Fruit fly (Drosophila melanogaster) whole organism, prepupa: ENCODE results near the gene Lcp65Ac.

Experiments used
- Blimp-1 ChIP-seq: fragments of 200-800 bp; sonication (Bioruptor generic); optimal IDR thresholded peaks from 3 replicates; lab custom pipeline; 2017; ENCODE audit warnings: missing biosample characterization, missing genetic modification characterization, mild to moderate bottlenecking, moderate library complexity, missing genetic modification reagents
- CG10631 ChIP-seq: fragments of 200-800 bp; sonication (Bioruptor generic); optimal IDR thresholded peaks from 2 replicates; lab custom pipeline; 2016; ENCODE audit warnings: missing biosample characterization, missing genetic modification characterization
- CG10669 ChIP-seq: fragments of 200-800 bp; sonication (Bioruptor generic); optimal IDR thresholded peaks from 3 replicates; lab custom pipeline; 2018; ENCODE audit warnings: missing biosample characterization, mild to moderate bottlenecking, missing genetic modification characterization, moderate library complexity
- CG11762 ChIP-seq: fragments of 200-800 bp; sonication (Bioruptor generic); optimal IDR thresholded peaks from 3 replicates; lab custom pipeline; 2016; ENCODE audit warnings: missing biosample characterization, missing genetic modification characterization; ENCODE audit not compliant: insufficient read depth
- CG11902 ChIP-seq: fragments of 200-800 bp; sonication (Bioruptor generic); optimal IDR thresholded peaks from 3 replicates; lab custom pipeline; 2016; ENCODE audit warnings: missing biosample characterization, missing genetic modification characterization
- CG1621 ChIP-seq: fragments of 200-800 bp; sonication (Bioruptor generic); optimal IDR thresholded peaks from 3 replicates; lab custom pipeline; 2018; ENCODE audit warnings: missing biosample characterization, mild to moderate bottlenecking, missing genetic modification characterization
- CG16779 ChIP-seq: fragments of 200-800 bp; sonication (Bioruptor generic); optimal IDR thresholded peaks from 3 replicates; lab custom pipeline; 2017; ENCODE audit warnings: missing biosample characterization, mild to moderate bottlenecking, missing genetic modification characterization
- CG3032 ChIP-seq: fragments of 200-800 bp; optimal IDR thresholded peaks from 2 replicates; lab custom pipeline; 2019; ENCODE audit warnings: missing biosample characterization, mild to moderate bottlenecking, missing genetic modification characterization, moderate library complexity
- CG34406 ChIP-seq: fragments of 200-800 bp; sonication (Bioruptor generic); optimal IDR thresholded peaks from 3 replicates; lab custom pipeline; 2016; ENCODE audit warnings: missing biosample characterization, missing genetic modification characterization
- CG4318 ChIP-seq: fragments of 200-800 bp; sonication (Bioruptor generic); optimal IDR thresholded peaks from 3 replicates; lab custom pipeline; 2017; ENCODE audit warnings: missing biosample characterization, mild to moderate bottlenecking, missing genetic modification characterization
- CG6163 ChIP-seq: fragments of 200-800 bp; sonication (Bioruptor generic); IDR thresholded peaks from 3 replicates; pipeline ENCODE4 v1.3.6; 2022; ENCODE audit warnings: missing biosample characterization, missing genetic modification characterization
- CG6276 ChIP-seq: fragments of 200-800 bp; sonication (Bioruptor generic); optimal IDR thresholded peaks from 2 replicates; lab custom pipeline; 2017; ENCODE audit warnings: missing biosample characterization, mild to moderate bottlenecking, missing genetic modification characterization
- CG6792 ChIP-seq: fragments of 200-800 bp; sonication (Bioruptor generic); optimal IDR thresholded peaks from 3 replicates; lab custom pipeline; 2016; ENCODE audit warnings: missing biosample characterization, missing genetic modification characterization
- CG6808 ChIP-seq: fragments of 200-800 bp; sonication (Bioruptor generic); optimal IDR thresholded peaks from 3 replicates; lab custom pipeline; 2017; ENCODE audit warnings: missing biosample characterization, missing genetic modification characterization, mild to moderate bottlenecking, moderate library complexity, missing genetic modification reagents
- CG6854 ChIP-seq: fragments of 200-800 bp; sonication (Bioruptor generic); optimal IDR thresholded peaks from 2 replicates; lab custom pipeline; 2017; ENCODE audit warnings: missing biosample characterization, mild to moderate bottlenecking, missing genetic modification characterization
- CG7368 ChIP-seq: fragments of 200-800 bp; sonication (Bioruptor generic); optimal IDR thresholded peaks from 3 replicates; lab custom pipeline; 2016; ENCODE audit warnings: missing biosample characterization, missing genetic modification characterization
- CG8632 ChIP-seq: fragments of 200-800 bp; sonication (Bioruptor generic); optimal IDR thresholded peaks from 3 replicates; lab custom pipeline; 2016; ENCODE audit warnings: missing biosample characterization, missing genetic modification characterization
- CG9139 ChIP-seq: fragments of 200-800 bp; sonication (Bioruptor generic); optimal IDR thresholded peaks from 3 replicates; lab custom pipeline; 2017; ENCODE audit warnings: missing biosample characterization, mild to moderate bottlenecking, missing genetic modification characterization
- Eip75B ChIP-seq: fragments of 200-800 bp; sonication (Bioruptor generic); optimal IDR thresholded peaks from 3 replicates; lab custom pipeline; 2016; ENCODE audit warnings: missing biosample characterization, missing genetic modification characterization
- Eip78C ChIP-seq: fragments of 200-800 bp; sonication (Bioruptor generic); peaks from one replicate; lab custom pipeline; 2016; ENCODE audit warnings: missing biosample characterization, missing genetic modification characterization
- Eip93F ChIP-seq: fragments of 200-800 bp; sonication (Bioruptor generic); optimal IDR thresholded peaks from 2 replicates; lab custom pipeline; 2016; ENCODE audit warnings: missing biosample characterization, mild to moderate bottlenecking, missing genetic modification characterization
- Ets21C ChIP-seq: fragments of 200-800 bp; sonication (Bioruptor generic); optimal IDR thresholded peaks from 3 replicates; lab custom pipeline; 2016; ENCODE audit warnings: missing biosample characterization, missing genetic modification characterization
- Ets96B ChIP-seq: fragments of 200-800 bp; optimal IDR thresholded peaks from 2 replicates; lab custom pipeline; 2019; ENCODE audit warnings: missing biosample characterization, mild to moderate bottlenecking, missing genetic modification characterization, moderate library complexity
- Gug ChIP-seq: fragments of 200-800 bp; sonication (Bioruptor generic); IDR thresholded peaks from 2 replicates; pipeline ENCODE4 v1.3.6; 2022; ENCODE audit warnings: missing biosample characterization, missing genetic modification characterization
- Hr38 ChIP-seq: sonication (Bioruptor generic); optimal IDR thresholded peaks from 2 replicates; lab custom pipeline; 2016; ENCODE audit warnings: missing biosample characterization, missing genetic modification characterization
- Hr39 ChIP-seq: fragments of 200-800 bp; sonication (Bioruptor generic); optimal IDR thresholded peaks from 2 replicates; lab custom pipeline; 2016; ENCODE audit warnings: missing biosample characterization, missing genetic modification characterization
- Hr4 ChIP-seq: fragments of 200-800 bp; sonication (Bioruptor generic); optimal IDR thresholded peaks from 3 replicates; lab custom pipeline; 2016; ENCODE audit warnings: missing biosample characterization, missing genetic modification characterization
- OdsH ChIP-seq: fragments of 200-800 bp; sonication (Bioruptor generic); optimal IDR thresholded peaks from 3 replicates; lab custom pipeline; 2016; ENCODE audit warnings: missing biosample characterization, missing genetic modification characterization
- Sox14 ChIP-seq: fragments of 200-800 bp; sonication (Bioruptor generic); optimal IDR thresholded peaks from 3 replicates; lab custom pipeline; 2016; ENCODE audit warnings: missing biosample characterization, missing genetic modification characterization
- Sox15 ChIP-seq: fragments of 200-800 bp; sonication (Bioruptor generic); optimal IDR thresholded peaks from 3 replicates; lab custom pipeline; 2016; ENCODE audit warnings: missing biosample characterization, missing genetic modification characterization
- achi ChIP-seq: fragments of 200-800 bp; sonication (Bioruptor generic); optimal IDR thresholded peaks from 3 replicates; lab custom pipeline; 2016; ENCODE audit warnings: missing biosample characterization, missing genetic modification characterization
- acj6 ChIP-seq: fragments of 200-800 bp; sonication (Bioruptor generic); optimal IDR thresholded peaks from 3 replicates; lab custom pipeline; 2016; ENCODE audit warnings: missing biosample characterization, missing genetic modification characterization
- cyc ChIP-seq: fragments of 200-800 bp; sonication (Bioruptor generic); optimal IDR thresholded peaks from 3 replicates; lab custom pipeline; 2016; ENCODE audit warnings: missing biosample characterization, missing genetic modification characterization
- dsx ChIP-seq: fragments of 200-800 bp; optimal IDR thresholded peaks from 3 replicates; lab custom pipeline; 2019; ENCODE audit warnings: missing biosample characterization, mild to moderate bottlenecking, missing genetic modification characterization, moderate library complexity; ENCODE audit not compliant: poor library complexity, severe bottlenecking
- eg ChIP-seq: fragments of 200-800 bp; sonication (Bioruptor generic); IDR thresholded peaks from 3 replicates; pipeline ENCODE4 v1.3.6; 2022; ENCODE audit warnings: missing biosample characterization, missing genetic modification characterization
- esn ChIP-seq: fragments of 200-800 bp; sonication (Bioruptor generic); optimal IDR thresholded peaks from 2 replicates; lab custom pipeline; 2016; ENCODE audit warnings: missing biosample characterization, mild to moderate bottlenecking, missing genetic modification characterization, moderate library complexity
- fd85E ChIP-seq: fragments of 200-800 bp; sonication (Bioruptor generic); optimal IDR thresholded peaks from 3 replicates; lab custom pipeline; 2016; ENCODE audit warnings: missing biosample characterization, missing genetic modification characterization
- fkh ChIP-seq: fragments of 200-800 bp; sonication (Bioruptor generic); optimal IDR thresholded peaks from 3 replicates; lab custom pipeline; 2017; ENCODE audit warnings: missing biosample characterization, mild to moderate bottlenecking, missing genetic modification characterization, moderate library complexity
- lz ChIP-seq: fragments of 200-800 bp; sonication (Bioruptor generic); optimal IDR thresholded peaks from 3 replicates; lab custom pipeline; 2016; ENCODE audit warnings: missing biosample characterization, missing genetic modification characterization
- net ChIP-seq: fragments of 200-800 bp; sonication (Bioruptor generic); optimal IDR thresholded peaks from 3 replicates; lab custom pipeline; 2016; ENCODE audit warnings: missing biosample characterization, missing genetic modification characterization
- pdm3 ChIP-seq: fragments of 200-800 bp; sonication (Bioruptor generic); optimal IDR thresholded peaks from 3 replicates; lab custom pipeline; 2016; ENCODE audit warnings: missing biosample characterization, missing genetic modification characterization
- salr ChIP-seq, 2 experiments: fragments of 200-800 bp; sonication (Bioruptor generic); optimal IDR thresholded peaks; 3 replicates each; lab custom pipeline; 2016 to 2018; ENCODE audit warnings: missing biosample characterization in 2 of 2, missing genetic modification characterization in 2 of 2, mild to moderate bottlenecking in 1 of 2
- spab ChIP-seq: fragments of 200-800 bp; sonication (Bioruptor generic); optimal IDR thresholded peaks from 2 replicates; lab custom pipeline; 2017; ENCODE audit warnings: missing biosample characterization, mild to moderate bottlenecking, missing genetic modification characterization, missing genetic modification reagents
- ss ChIP-seq, 2 experiments: fragments of 200-800 bp; sonication (Bioruptor generic); optimal IDR thresholded peaks; 2 replicates in 1 of 2; 3 replicates in 1 of 2; lab custom pipeline; 2017 to 2018; ENCODE audit warnings: mild to moderate bottlenecking in 2 of 2, missing biosample characterization in 2 of 2, missing genetic modification characterization in 2 of 2, moderate library complexity in 1 of 2
- svp ChIP-seq: fragments of 200-800 bp; sonication (Bioruptor generic); peaks from one replicate; lab custom pipeline; 2016; ENCODE audit warnings: missing biosample characterization, missing genetic modification characterization
- topi ChIP-seq: fragments of 200-800 bp; sonication (Bioruptor generic); optimal IDR thresholded peaks from 3 replicates; lab custom pipeline; 2016; ENCODE audit warnings: missing biosample characterization, missing genetic modification characterization
- vri ChIP-seq: fragments of 200-800 bp; sonication (Bioruptor generic); optimal IDR thresholded peaks from 3 replicates; lab custom pipeline; 2016; ENCODE audit warnings: missing biosample characterization, mild to moderate bottlenecking, missing genetic modification characterization

Lcp65Ac gene

DNA sequence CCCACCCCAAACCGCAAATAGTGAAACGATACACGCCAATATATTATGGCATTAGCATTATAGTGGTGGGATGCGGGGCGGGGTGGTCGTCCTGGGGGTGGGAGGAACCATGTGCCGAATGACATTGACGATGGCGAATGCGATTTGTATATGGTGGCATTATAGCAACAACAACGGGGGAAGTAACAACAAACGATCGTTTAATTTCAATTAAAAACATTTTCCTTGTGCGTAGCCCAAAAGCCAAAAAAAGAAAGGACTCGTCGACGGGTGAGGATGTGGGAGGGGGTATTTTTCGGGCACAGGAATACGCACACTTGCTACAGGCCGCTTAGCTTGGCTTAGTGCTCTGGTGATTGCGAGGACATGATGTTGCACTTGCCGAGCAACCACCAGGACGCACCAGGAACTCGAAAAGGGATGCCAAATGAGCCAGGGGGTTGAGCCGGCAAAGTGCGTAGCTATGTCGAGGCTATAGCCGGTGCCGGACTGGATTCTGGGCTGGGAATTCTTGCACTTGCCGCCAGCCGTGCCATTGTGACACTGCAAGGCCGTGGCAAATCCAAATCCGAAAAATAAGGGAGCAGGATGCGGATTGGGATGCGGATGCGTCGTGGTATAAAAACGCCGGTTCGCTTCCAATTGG lies 18.0 kb downstream of the Lcp65Ac start, which contains the start of gene Prdm13:
Gene Prdm13, plus strand, starts transcription at position 645 of the 646 bp plus-strand sequence.
- TF ChIP-seq CG10631 (no peak), Ets21C (GFP tag; lab: Kevin White, UChicago) (no peak), CG7368 (GFP tag; lab: Kevin White, UChicago) (no peak), achi (no peak), CG6276 (no peak)

DNA sequence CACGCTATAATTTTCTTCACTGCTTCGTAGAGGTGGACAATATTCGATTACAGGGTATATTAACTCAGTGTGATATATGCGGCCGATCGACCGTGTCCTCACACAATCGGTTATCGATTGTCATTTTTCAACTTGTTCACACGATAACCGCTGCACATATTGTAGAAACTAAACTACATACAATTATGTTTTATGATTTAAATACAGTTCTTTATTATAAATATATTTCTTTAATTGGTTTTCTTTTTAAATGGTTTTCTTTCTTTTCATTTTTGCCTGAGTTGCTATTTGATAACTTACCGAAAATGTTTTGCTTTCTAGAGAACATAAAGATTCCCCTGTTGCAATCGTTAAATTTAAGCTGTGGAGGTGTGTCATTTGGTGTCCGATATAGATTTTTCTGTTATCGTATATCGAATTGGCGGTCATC lies 29.2 kb downstream of the Lcp65Ac start, which contains the start of the genes fmt and CG7376:
Gene fmt, minus strand, starts transcription at position 55 of the 430 bp plus-strand sequence.
Gene CG7376, plus strand, starts transcription at position 423 of the 430 bp plus-strand sequence.
- peak; percentile 57 for TF ChIP-seq CG3032 (tag; lab: Kevin White, UChicago)
- peak; percentile 18 for TF ChIP-seq Sox15 (GFP tag; lab: Kevin White, UChicago)
- TF ChIP-seq esn (GFP tag; lab: Kevin White, UChicago), result peak; percentile 53
- TF ChIP-seq net (GFP tag; lab: Kevin White, UChicago), result no peak
- no peak for TF ChIP-seq achi
- TF ChIP-seq Hr4, result no peak
- TF ChIP-seq Gug, result peak; percentile 14; the same call in 1 of the 2 replicates
- no peak for TF ChIP-seq Hr38 (GFP tag; lab: Kevin White, UChicago)

DNA sequence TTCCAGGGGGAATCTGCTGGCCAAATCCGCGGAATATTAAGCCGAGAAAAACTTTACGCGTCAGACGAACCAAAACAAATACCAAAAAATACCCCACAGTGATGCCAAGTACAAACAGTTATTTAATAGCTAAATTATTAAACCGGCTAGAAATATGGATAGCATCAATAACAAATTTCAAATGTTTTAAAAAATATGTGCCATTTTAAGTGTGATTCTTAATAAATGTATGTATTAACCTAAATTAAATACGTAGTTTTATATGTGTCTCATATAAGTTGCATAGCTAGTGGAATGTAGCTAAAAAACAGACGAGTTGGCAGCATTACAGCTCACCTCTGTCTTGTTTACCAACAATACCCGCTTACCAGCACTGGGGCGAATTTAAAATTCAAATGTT lies 37.2 kb downstream of the Lcp65Ac start, which contains the start of gene CG10274:
Gene CG10274, minus strand, starts transcription at position 54 of the 400 bp plus-strand sequence.
- TF ChIP-seq Ets96B (tag; lab: Kevin White, UChicago) (peak; percentile 64), fd85E (GFP tag; lab: Kevin White, UChicago) (no peak), Hr38 (GFP tag; lab: Kevin White, UChicago) (no peak), salr (GFP tag; optimal IDR thresholded peaks at IDR 0.05; lab: Kevin White, UChicago) (peak in 1 of 2 experiments; percentile 22), CG6163 (GFP tag; lab: Robert Waterston, UW) (peak; percentile 42; the same call in 2 of the 3 replicates), CG9139 (GFP tag; lab: Kevin White, UChicago) (no peak), fkh (GFP tag; lab: Kevin White, UChicago) (peak; percentile 98), Eip93F (GFP tag; lab: Kevin White, UChicago) (no peak), CG16779 (no peak), OdsH (GFP tag; lab: Kevin White, UChicago) (no peak), CG6854 (GFP tag; lab: Kevin White, UChicago) (no peak), CG6792 (peak; percentile 46), Hr39 (GFP tag; lab: Kevin White, UChicago) (peak; percentile 82), CG1621 (tag; lab: Kevin White, UChicago) (peak; percentile 33), dsx (GFP tag; lab: Kevin White, UChicago) (no peak), spab (GFP tag; lab: Kevin White, UChicago) (no peak), CG10669 (GFP tag; lab: Kevin White, UChicago) (no peak), CG6808 (GFP tag; lab: Kevin White, UChicago) (no peak), Eip75B (GFP tag; lab: Kevin White, UChicago) (no peak), cyc (GFP tag; lab: Kevin White, UChicago) (peak; percentile 71), svp (GFP tag; lab: Kevin White, UChicago) (no peak), lz (GFP tag; lab: Kevin White, UChicago) (peak; percentile 77), Sox15 (GFP tag; lab: Kevin White, UChicago) (peak; percentile 74), Sox14 (no peak), CG11762 (GFP tag; lab: Kevin White, UChicago) (no peak), vri (GFP tag; lab: Kevin White, UChicago) (no peak), CG4318 (GFP tag; lab: Kevin White, UChicago) (no peak), eg (GFP tag; lab: Robert Waterston, UW) (peak; percentile 36; the same call in 1 of the 3 replicates), acj6 (GFP tag; lab: Kevin White, UChicago) (no peak), Hr4 (no peak), Blimp-1 (GFP tag; lab: Kevin White, UChicago) (no peak), CG11902 (GFP tag; lab: Kevin White, UChicago) (peak; percentile 63), topi (GFP tag; lab: Kevin White, UChicago) (no peak), CG8632 (no peak), CG34406 (GFP tag; lab: Kevin White, UChicago) (no peak), Eip78C (GFP tag; lab: Kevin White, UChicago) (no peak), ss (GFP tag; optimal IDR thresholded peaks at IDR 0.05; lab: Kevin White, UChicago) (no peak), CG3032 (tag; lab: Kevin White, UChicago) (peak; percentile 78), pdm3 (GFP tag; lab: Kevin White, UChicago) (no peak)
